Fruit fly (Drosophila melanogaster) S2 (cell line): ENCODE results near the gene CG5177.

Experiments used
- CG8478 ChIP-seq: fragments of >200 bp; optimal IDR thresholded peaks from 2 replicates; lab custom pipeline; 2018
- CTCF ChIP-seq, 2 experiments: fragments of >200 bp; optimal IDR thresholded peaks; 2 replicates each; lab custom pipeline; 2018

dm6 chr2L:7395813-7396212 is 9.2 kb upstream of the CG5177 start:
- no peak for TF ChIP-seq CG8478 (lab: Kevin White, UChicago)
- no peak for TF ChIP-seq CTCF (optimal IDR thresholded peaks at IDR 0.05; lab: Kevin White, UChicago)
